Worm (Caenorhabditis elegans) whole organism, early embryonic: ENCODE data around the gene srh-38.

Experiments
- B0310.2 ChIP-seq: sonication (generic microtip); optimal IDR thresholded peaks from 2 replicates; lab custom pipeline; 2016; ENCODE audit warnings: mild to moderate bottlenecking, missing genetic modification characterization, missing compliant biosample characterization
- F13C5.2 ChIP-seq: sonication (generic microtip); optimal IDR thresholded peaks from 2 replicates; lab custom pipeline; 2017; ENCODE audit warnings: mild to moderate bottlenecking, missing genetic modification characterization, inconsistent platforms, missing compliant biosample characterization
- ama-1 ChIP-seq: fragments of 150-350 bp; optimal IDR thresholded peaks from 2 replicates; lab custom pipeline; 2014
- ceh-13 ChIP-seq: fragments of 200-800 bp; sonication (Bioruptor generic); optimal IDR thresholded peaks from 2 replicates; lab custom pipeline; 2018; ENCODE audit warnings: mild to moderate bottlenecking, missing genetic modification characterization, missing compliant biosample characterization
- flt-1 ChIP-seq: fragments of 200-800 bp; sonication (Bioruptor generic); IDR thresholded peaks from 2 replicates; pipeline ENCODE4 v1.3.6; 2022; ENCODE audit warnings: missing genetic modification characterization, missing compliant biosample characterization
- hmg-4 ChIP-seq: fragments of 200-800 bp; sonication (Bioruptor generic); optimal IDR thresholded peaks from 2 replicates; lab custom pipeline; 2018; ENCODE audit warnings: mild to moderate bottlenecking, missing genetic modification characterization, missing compliant biosample characterization
- hnd-1 ChIP-seq: sonication (generic microtip); optimal IDR thresholded peaks from 2 replicates; lab custom pipeline; 2016; ENCODE audit warnings: missing genetic modification characterization, missing compliant biosample characterization
- pes-1 ChIP-seq: fragments of 200-800 bp; sonication (Bioruptor generic); IDR thresholded peaks from 2 replicates; pipeline ENCODE4 v1.3.6; 2022; ENCODE audit warnings: missing genetic modification reagents, missing genetic modification characterization, missing compliant biosample characterization
- sea-1 ChIP-seq: fragments of 200-800 bp; sonication (Bioruptor generic); conservative IDR thresholded peaks from 2 replicates; pipeline ENCODE4 v1.3.6; 2022; ENCODE audit warnings: missing genetic modification characterization, missing compliant biosample characterization
- tbx-11 ChIP-seq: fragments of 200-800 bp; sonication (Bioruptor generic); IDR thresholded peaks from 2 replicates; pipeline ENCODE4 v1.3.6; 2022; ENCODE audit warnings: missing genetic modification characterization, missing compliant biosample characterization
- tbx-37 ChIP-seq: fragments of 200-800 bp; sonication (Bioruptor generic); conservative IDR thresholded peaks from 2 replicates; pipeline ENCODE4 v1.3.6; 2022; ENCODE audit warnings: missing genetic modification reagents, missing genetic modification characterization, missing compliant biosample characterization
- tra-4 ChIP-seq: sonication (generic microtip); optimal IDR thresholded peaks from 2 replicates; lab custom pipeline; 2017; ENCODE audit warnings: missing genetic modification characterization, missing compliant biosample characterization

DNA sequence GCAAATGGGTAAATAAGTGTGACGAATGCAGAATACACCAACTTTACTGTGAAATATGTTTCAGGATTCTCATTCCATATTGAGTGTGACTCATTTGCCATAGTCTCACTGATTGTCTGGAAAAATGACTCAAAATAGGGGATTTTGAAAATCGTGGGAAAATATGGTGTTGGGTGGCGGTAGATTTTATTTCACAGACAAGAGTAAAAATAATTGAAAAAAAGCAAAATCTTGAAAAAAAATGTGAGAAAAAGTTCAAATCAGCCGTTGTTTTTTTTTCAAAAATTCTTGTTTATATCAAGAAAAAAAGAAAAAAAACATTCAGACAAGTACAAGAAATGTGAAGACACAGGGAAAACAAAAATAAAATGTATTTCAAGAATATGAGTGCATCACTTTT lies at the start of gene srh-38:
- no peak for TF ChIP-seq sea-1
- no peak for TF ChIP-seq ama-1 (lab: Kevin White, UChicago)
- TF ChIP-seq B0310.2, result no peak
- TF ChIP-seq ceh-13 (GFP tag; lab: Kevin White, UChicago), result no peak
- TF ChIP-seq pes-1 (GFP tag; lab: Robert Waterston, UW), result no peak
- TF ChIP-seq tbx-11 (GFP tag; lab: Robert Waterston, UW), result no peak
- no peak for TF ChIP-seq flt-1 (GFP tag; lab: Robert Waterston, UW)
- TF ChIP-seq F13C5.2 (tag; lab: Kevin White, UChicago), result no peak
- no peak for TF ChIP-seq tbx-37
- no peak for TF ChIP-seq hnd-1 (tag; lab: Kevin White, UChicago)
- no peak for TF ChIP-seq tra-4 (tag; lab: Kevin White, UChicago)
- no peak for TF ChIP-seq hmg-4 (GFP tag; lab: Kevin White, UChicago)
